Worm (Caenorhabditis elegans) whole organism, early embryonic: ENCODE results near the gene F43C11.7.

Experiments used
- ama-1 ChIP-seq: fragments of 150-350 bp; optimal IDR thresholded peaks from 2 replicates; lab custom pipeline; 2014
- flt-1 ChIP-seq: fragments of 200-800 bp; sonication (Bioruptor generic); IDR thresholded peaks from 2 replicates; pipeline ENCODE4 v1.3.6; 2022; ENCODE audit warnings: missing genetic modification characterization, missing compliant biosample characterization
- tbx-11 ChIP-seq: fragments of 200-800 bp; sonication (Bioruptor generic); IDR thresholded peaks from 2 replicates; pipeline ENCODE4 v1.3.6; 2022; ENCODE audit warnings: missing genetic modification characterization, missing compliant biosample characterization

DNA sequence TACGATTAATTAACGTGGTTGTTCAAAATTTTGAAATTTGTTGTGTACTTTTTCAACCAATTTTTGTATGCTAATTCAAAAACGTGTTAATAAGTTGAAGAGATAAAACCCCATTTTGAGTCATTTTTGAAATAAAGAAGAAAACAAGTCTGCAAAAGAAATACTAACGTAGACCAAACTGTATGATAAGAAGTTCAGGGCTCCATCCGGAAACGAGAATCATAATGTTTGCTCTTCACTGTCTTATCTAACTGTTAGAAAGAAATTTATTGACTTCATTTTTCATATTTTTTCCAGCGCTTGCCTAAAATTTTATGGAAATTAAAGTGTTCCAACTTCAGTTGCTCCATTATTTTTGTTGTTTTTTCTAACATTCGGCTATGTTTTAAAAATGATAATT, 30.2 kb upstream of the F43C11.7 start:
- TF ChIP-seq tbx-11 (GFP tag; lab: Robert Waterston, UW) (no peak), ama-1 (no peak), flt-1 (no peak)
